Worm (Caenorhabditis elegans): ENCODE data around the gene F59A6.12.

The F59A6.12 gene

ce11 chrII:5057315-5057714, 45.4 kb upstream of the F59A6.12 start (continued):
- TF ChIP-seq nhr-25 (tag; optimal IDR thresholded peaks at IDR 0.05; ENCODE audit: borderline replicate concordance, insufficient read depth): peak; percentile 67
- peak; percentile 83 for TF ChIP-seq daf-19 (GFP tag; conservative IDR thresholded peaks at IDR 0.05)
- no peak for TF ChIP-seq pqm-1 (tag; optimal IDR thresholded peaks at IDR 0.05)
- TF ChIP-seq hlh-30 (tag; optimal IDR thresholded peaks at IDR 0.05; ENCODE audit: insufficient read depth): peak; percentile 51
- TF ChIP-seq pha-4 (GFP tag; IDR thresholded peaks at IDR 0.05): peak; percentile 74; the same call in 1 of the 2 replicates
- no peak for TF ChIP-seq pha-4 (tag; optimal IDR thresholded peaks at IDR 0.05)
- peak; percentile 58; the same call in 1 of the 2 replicates for TF ChIP-seq ZK337.2 (GFP tag; IDR thresholded peaks at IDR 0.05)
- peak; percentile 73 for TF ChIP-seq dmd-6 (GFP tag; IDR thresholded peaks at IDR 0.05)
- peak; percentile 80 for TF ChIP-seq lim-7 (GFP tag; IDR thresholded peaks at IDR 0.05)
- TF ChIP-seq ceh-62 (tag; optimal IDR thresholded peaks at IDR 0.05): no peak
- TF ChIP-seq nhr-237 (tag; optimal IDR thresholded peaks at IDR 0.05): no peak
- peak; percentile 75 for TF ChIP-seq hlh-11 (tag; optimal IDR thresholded peaks at IDR 0.05)
- TF ChIP-seq fos-1 (tag; optimal IDR thresholded peaks at IDR 0.05): no peak
- no peak for TF ChIP-seq ztf-11 (tag; optimal IDR thresholded peaks at IDR 0.05)
- TF ChIP-seq Y5F2A.4 (GFP tag; optimal IDR thresholded peaks at IDR 0.05): no peak
- TF ChIP-seq daf-12 (tag; optimal IDR thresholded peaks at IDR 0.05): no peak
- TF ChIP-seq nhr-76 (tag; optimal IDR thresholded peaks at IDR 0.05): no peak
- peak; percentile 43 for TF ChIP-seq mxl-3 (GFP tag; optimal IDR thresholded peaks at IDR 0.05)
- TF ChIP-seq lin-13 (GFP tag; optimal IDR thresholded peaks at IDR 0.05): peak; percentile 30
- TF ChIP-seq nhr-11 (tag; optimal IDR thresholded peaks at IDR 0.05): no peak
- peak; percentile 63 for TF ChIP-seq Y48G9A.11 (GFP tag; IDR thresholded peaks at IDR 0.05)
- TF ChIP-seq ceh-44 (GFP tag; IDR thresholded peaks at IDR 0.05): peak; percentile 54; the same call in 1 of the 2 replicates
- peak; percentile 52 for TF ChIP-seq nhr-111 (GFP tag; optimal IDR thresholded peaks at IDR 0.05)
- TF ChIP-seq nhr-41 (GFP tag; IDR thresholded peaks at IDR 0.05): no peak
- peak; percentile 23 for TF ChIP-seq ceh-32 (tag; optimal IDR thresholded peaks at IDR 0.05; ENCODE audit: poor library complexity)
- peak; percentile 16 to 45 for TF ChIP-seq daf-16 (GFP tag; optimal IDR thresholded peaks at IDR 0.05)
- peak; percentile 55 for TF ChIP-seq daf-16 (tag; optimal IDR thresholded peaks at IDR 0.05)
- 0 out of 2 replicates have a peak, but pooled peaks have one; percentile 35 for TF ChIP-seq tra-1 (GFP tag; IDR thresholded peaks at IDR 0.05)
- TF ChIP-seq F10B5.3 (tag; optimal IDR thresholded peaks at IDR 0.05): peak; percentile 63
- TF ChIP-seq F49E8.2 (tag; optimal IDR thresholded peaks at IDR 0.05; ENCODE audit: borderline replicate concordance): peak; percentile 64
- no peak for TF ChIP-seq mxl-2 (GFP tag; conservative IDR thresholded peaks at IDR 0.05)
- peak; percentile 60; the same call in 1 of the 2 replicates for TF ChIP-seq zfp-3 (GFP tag; conservative IDR thresholded peaks at IDR 0.05)
- TF ChIP-seq lin-38 (GFP tag; IDR thresholded peaks at IDR 0.05): peak; percentile 89
- peak; percentile 61 for TF ChIP-seq vab-7 (GFP tag; IDR thresholded peaks at IDR 0.05)
- TF ChIP-seq cey-2 (tag; optimal IDR thresholded peaks at IDR 0.05; ENCODE audit: borderline replicate concordance, insufficient read depth): no peak
- TF ChIP-seq ZK546.5 (tag; optimal IDR thresholded peaks at IDR 0.05): no peak
- 0 out of 2 replicates have a peak, but pooled peaks have one; percentile 66 for TF ChIP-seq saeg-2 (GFP tag; IDR thresholded peaks at IDR 0.05)
- peak; percentile 83 for TF ChIP-seq arid-1 (GFP tag; conservative IDR thresholded peaks at IDR 0.05)
- no peak for TF ChIP-seq skn-1 (tag; optimal IDR thresholded peaks at IDR 0.05)
- 0 out of 2 replicates have a peak, but pooled peaks have one; percentile 27 for TF ChIP-seq F26F4.8 (GFP tag; conservative IDR thresholded peaks at IDR 0.05)
- TF ChIP-seq Y105C5A.15 (GFP tag; IDR thresholded peaks at IDR 0.05): peak; percentile 86; the same call in 1 of the 2 replicates
- TF ChIP-seq mdt-29 (GFP tag; IDR thresholded peaks at IDR 0.05): peak; percentile 51; the same call in 1 of the 2 replicates
- no peak for TF ChIP-seq tag-97 (GFP tag; IDR thresholded peaks at IDR 0.05)
- peak in 1 of 2 experiments; percentile 55 for TF ChIP-seq mdl-1 (tag; optimal IDR thresholded peaks at IDR 0.05)
- TF ChIP-seq dmd-8 (GFP tag; IDR thresholded peaks at IDR 0.05): 0 out of 2 replicates have a peak, but pooled peaks have one; percentile 60
- TF ChIP-seq unc-39 (tag; optimal IDR thresholded peaks at IDR 0.05): no peak
- TF ChIP-seq madf-9 (GFP tag; conservative IDR thresholded peaks at IDR 0.05): peak; percentile 39; the same call in 1 of the 2 replicates
- TF ChIP-seq snpc-1.2 (GFP tag; IDR thresholded peaks at IDR 0.05): peak; percentile 77
- peak; percentile 13 for TF ChIP-seq F37D6.2 (tag; optimal IDR thresholded peaks at IDR 0.05)
- peak; percentile 88 for TF ChIP-seq egl-43 (GFP tag; IDR thresholded peaks at IDR 0.05)
